Fruit fly (Drosophila melanogaster) whole organism, pupa: ENCODE measurements around the gene Ppi1.

Experiments used
- CG10348 ChIP-seq: fragments of 200-800 bp; sonication (Bioruptor generic); IDR thresholded peaks from 2 replicates; pipeline ENCODE4 v1.3.6; 2022; ENCODE audit warnings: missing biosample characterization, missing genetic modification characterization
- CG12605 ChIP-seq: fragments of 200-800 bp; sonication (Bioruptor generic); IDR thresholded peaks from 2 replicates; pipeline ENCODE4 v1.3.6; 2022; ENCODE audit warnings: missing biosample characterization, missing genetic modification characterization
- CG17806 ChIP-seq: fragments of 200-800 bp; sonication (Bioruptor generic); optimal IDR thresholded peaks from 2 replicates; lab custom pipeline; 2018; ENCODE audit warnings: missing biosample characterization, mild to moderate bottlenecking, missing genetic modification characterization, moderate library complexity
- CG34367 ChIP-seq: fragments of 200-800 bp; sonication (Bioruptor generic); optimal IDR thresholded peaks from 2 replicates; lab custom pipeline; 2018; ENCODE audit warnings: missing biosample characterization, mild to moderate bottlenecking, missing genetic modification characterization
- CG4496 ChIP-seq: fragments of 200-800 bp; sonication (Bioruptor generic); IDR thresholded peaks from 3 replicates; pipeline ENCODE4 v1.3.6; 2022; ENCODE audit warnings: missing biosample characterization, missing genetic modification characterization
- CG9948 ChIP-seq: fragments of 200-800 bp; sonication (Bioruptor generic); optimal IDR thresholded peaks from 2 replicates; lab custom pipeline; 2018; ENCODE audit warnings: missing biosample characterization, mild to moderate bottlenecking, missing genetic modification characterization, moderate library complexity
- D1 ChIP-seq: fragments of 200-800 bp; sonication (Bioruptor generic); optimal IDR thresholded peaks from 2 replicates; lab custom pipeline; 2018; ENCODE audit warnings: missing biosample characterization, mild to moderate bottlenecking, missing genetic modification characterization, moderate library complexity
- Ets98B ChIP-seq: fragments of 200-800 bp; sonication (Bioruptor generic); IDR thresholded peaks from 2 replicates; pipeline ENCODE4 v1.3.6; 2022; ENCODE audit warnings: missing biosample characterization, missing genetic modification characterization
- Snoo ChIP-seq: fragments of 200-800 bp; sonication (Bioruptor generic); optimal IDR thresholded peaks from 3 replicates; lab custom pipeline; 2017; ENCODE audit warnings: missing biosample characterization, mild to moderate bottlenecking, missing genetic modification characterization, inconsistent platforms
- fd96Ca ChIP-seq: fragments of 200-800 bp; sonication (Bioruptor generic); IDR thresholded peaks from 3 replicates; pipeline ENCODE4 v1.3.6; 2022; ENCODE audit warnings: missing biosample characterization, missing genetic modification characterization
- gl ChIP-seq: fragments of 200-800 bp; sonication (Bioruptor generic); optimal IDR thresholded peaks from 2 replicates; lab custom pipeline; 2018; ENCODE audit warnings: missing biosample characterization, mild to moderate bottlenecking, missing genetic modification characterization
- rn ChIP-seq: fragments of 200-800 bp; sonication (Bioruptor generic); IDR thresholded peaks from 2 replicates; pipeline ENCODE4 v1.3.6; 2022; ENCODE audit warnings: missing biosample characterization, missing genetic modification characterization

DNA sequence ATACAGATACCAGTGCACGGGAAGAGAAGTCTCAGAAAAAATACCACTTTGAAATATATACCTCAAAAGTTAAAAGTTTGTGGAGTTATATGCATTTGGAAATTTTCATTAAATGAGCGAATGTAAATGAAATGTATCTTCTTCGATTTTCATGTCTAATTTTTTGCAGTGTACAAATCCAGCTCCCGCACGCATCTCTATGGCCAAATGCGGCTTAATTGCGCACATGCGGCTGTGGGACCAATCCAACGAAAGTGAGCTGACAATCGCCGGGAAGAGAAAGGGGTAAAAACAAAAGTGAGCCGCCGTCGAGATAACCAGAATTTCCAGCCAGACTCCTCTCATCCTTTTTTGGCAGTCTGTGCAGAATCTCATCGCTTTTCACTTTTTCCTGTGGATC is 35.2 kb upstream of the Ppi1 start:
- peak; percentile 59; the same call in 1 of the 2 replicates for TF ChIP-seq rn (GFP tag; lab: Robert Waterston, UW)
- peak; percentile 12 for TF ChIP-seq Snoo (tag; lab: Kevin White, UChicago)
- TF ChIP-seq CG34367 (tag; lab: Kevin White, UChicago), result no peak
- TF ChIP-seq gl, result no peak
- peak; percentile 85 for TF ChIP-seq fd96Ca (GFP tag; lab: Robert Waterston, UW)
- TF ChIP-seq CG9948, result peak; percentile 5
- no peak for TF ChIP-seq D1
- peak; percentile 70 for TF ChIP-seq CG12605 (GFP tag; lab: Robert Waterston, UW)
- TF ChIP-seq Ets98B (GFP tag; lab: Robert Waterston, UW), result peak; percentile 87
- TF ChIP-seq CG17806 (tag; lab: Kevin White, UChicago), result peak; percentile 32
- TF ChIP-seq CG10348, result no peak
- TF ChIP-seq CG4496 (GFP tag; lab: Robert Waterston, UW), result peak; percentile 88
